Worm (Caenorhabditis elegans) whole organism, L2 larva: ENCODE data around the gene rbc-1.
A peak's percentile ranks its signal among the peaks of the same experiment; 100 is the strongest.

Experiments used
- C34F6.9 ChIP-seq: fragments of 150-350 bp; optimal IDR thresholded peaks from 2 replicates; lab custom pipeline; 2014; ENCODE audit warnings: missing biosample characterization, missing genetic modification characterization
- F13H6.1 ChIP-seq: sonication (generic microtip); optimal IDR thresholded peaks from 2 replicates; lab custom pipeline; 2016; ENCODE audit warnings: missing genetic modification characterization, missing compliant biosample characterization
- R02D3.7 ChIP-seq: fragments of 150-350 bp; optimal IDR thresholded peaks from 2 replicates; lab custom pipeline; 2014; ENCODE audit warnings: missing biosample characterization, missing genetic modification characterization
- Y55F3AM.14 ChIP-seq: fragments of 200-800 bp; sonication (Bioruptor generic); optimal IDR thresholded peaks from 2 replicates; lab custom pipeline; 2018; ENCODE audit warnings: mild to moderate bottlenecking, missing genetic modification characterization, missing compliant biosample characterization
- ZK546.5 ChIP-seq: sonication (generic microtip); optimal IDR thresholded peaks from 2 replicates; lab custom pipeline; 2017; ENCODE audit warnings: missing biosample characterization, missing genetic modification characterization
- alr-1 ChIP-seq: fragments of 150-350 bp; optimal IDR thresholded peaks from 2 replicates; lab custom pipeline; 2014; ENCODE audit warnings: missing biosample characterization, missing genetic modification characterization
- aly-2 ChIP-seq: fragments of 150-350 bp; optimal IDR thresholded peaks from 2 replicates; lab custom pipeline; 2014; ENCODE audit warnings: missing biosample characterization, missing genetic modification characterization
- ama-1 ChIP-seq: fragments of 150-350 bp; optimal IDR thresholded peaks from 2 replicates; lab custom pipeline; 2018; ENCODE audit warnings: inconsistent platforms
- blmp-1 ChIP-seq: sonication (generic microtip); optimal IDR thresholded peaks from 2 replicates; lab custom pipeline; 2017; ENCODE audit warnings: missing genetic modification characterization, mild to moderate bottlenecking, missing compliant biosample characterization, antibody characterized with exemption, moderate library complexity; ENCODE audit not compliant: insufficient read depth
- ceh-16 ChIP-seq: fragments of 150-350 bp; optimal IDR thresholded peaks from 2 replicates; lab custom pipeline; 2014; ENCODE audit warnings: missing biosample characterization, missing genetic modification characterization
- ceh-82 ChIP-seq: fragments of 150-350 bp; optimal IDR thresholded peaks from 2 replicates; lab custom pipeline; 2014; ENCODE audit warnings: missing biosample characterization, missing genetic modification characterization
- crh-2 ChIP-seq: sonication (generic microtip); optimal IDR thresholded peaks from 2 replicates; lab custom pipeline; 2017; ENCODE audit warnings: missing biosample characterization, missing genetic modification characterization
- dmd-4 ChIP-seq: sonication (generic microtip); optimal IDR thresholded peaks from 2 replicates; lab custom pipeline; 2017; ENCODE audit warnings: missing biosample characterization, missing genetic modification characterization
- egl-27 ChIP-seq: sonication (generic microtip); optimal IDR thresholded peaks from 3 replicates; lab custom pipeline; 2017; ENCODE audit warnings: missing biosample characterization, missing genetic modification reagents, missing genetic modification characterization
- elt-1 ChIP-seq: fragments of 150-350 bp; optimal IDR thresholded peaks from 2 replicates; lab custom pipeline; 2014; ENCODE audit warnings: missing biosample characterization, missing genetic modification characterization
- elt-3 ChIP-seq: sonication (generic microtip); optimal IDR thresholded peaks from 2 replicates; lab custom pipeline; 2017; ENCODE audit warnings: missing biosample characterization, missing genetic modification characterization
- fos-1 ChIP-seq: fragments of 150-350 bp; optimal IDR thresholded peaks from 2 replicates; lab custom pipeline; 2014; ENCODE audit warnings: missing biosample characterization, missing genetic modification characterization
- gmeb-1 ChIP-seq: fragments of 150-350 bp; optimal IDR thresholded peaks from 2 replicates; lab custom pipeline; 2014; ENCODE audit warnings: missing biosample characterization, missing genetic modification characterization
- lin-11 ChIP-seq: fragments of 150-350 bp; sonication (generic microtip); optimal IDR thresholded peaks from 2 replicates; lab custom pipeline; 2014; ENCODE audit warnings: missing biosample characterization, missing genetic modification characterization, inconsistent platforms, mixed read lengths
- lin-13 ChIP-seq: fragments of 150-350 bp; optimal IDR thresholded peaks from 2 replicates; lab custom pipeline; 2014; ENCODE audit warnings: missing biosample characterization, missing genetic modification reagents, missing genetic modification characterization
- lin-39 ChIP-seq: fragments of 150-350 bp; optimal IDR thresholded peaks from 2 replicates; lab custom pipeline; 2014; ENCODE audit warnings: missing biosample characterization, missing genetic modification reagents, missing genetic modification characterization
- lsy-2 ChIP-seq, 2 experiments: fragments of 150-350 bp in 1 of 2; sonication (generic microtip) in 1 of 2; optimal IDR thresholded peaks; 2 replicates each; lab custom pipeline; 2014 to 2017; ENCODE audit warnings: missing biosample characterization in 2 of 2, missing genetic modification characterization in 2 of 2
- mab-5 ChIP-seq: fragments of 150-350 bp; optimal IDR thresholded peaks from 2 replicates; lab custom pipeline; 2014; ENCODE audit warnings: missing biosample characterization, missing genetic modification characterization
- mbf-1 ChIP-seq: sonication (generic microtip); optimal IDR thresholded peaks from 2 replicates; lab custom pipeline; 2017; ENCODE audit warnings: missing biosample characterization, missing genetic modification characterization
- mdl-1 ChIP-seq, 2 experiments: fragments of 150-350 bp in 1 of 2; sonication (generic microtip) in 1 of 2; optimal IDR thresholded peaks; 2 replicates each; lab custom pipeline; 2017; ENCODE audit warnings: missing biosample characterization in 2 of 2, missing genetic modification characterization in 2 of 2
- nhr-10 ChIP-seq: sonication (generic microtip); optimal IDR thresholded peaks from 2 replicates; lab custom pipeline; 2017; ENCODE audit warnings: missing biosample characterization, missing genetic modification characterization
- nhr-11 ChIP-seq: fragments of 150-350 bp; optimal IDR thresholded peaks from 2 replicates; lab custom pipeline; 2014; ENCODE audit warnings: missing biosample characterization, missing genetic modification characterization
- nhr-12 ChIP-seq: fragments of 150-350 bp; optimal IDR thresholded peaks from 2 replicates; lab custom pipeline; 2014; ENCODE audit warnings: missing biosample characterization, missing genetic modification characterization
- nhr-129 ChIP-seq: fragments of 150-350 bp; optimal IDR thresholded peaks from 2 replicates; lab custom pipeline; 2014; ENCODE audit warnings: missing biosample characterization, missing genetic modification characterization
- nhr-21 ChIP-seq: fragments of 150-350 bp; optimal IDR thresholded peaks from 2 replicates; lab custom pipeline; 2014; ENCODE audit warnings: missing biosample characterization, missing genetic modification characterization
- nhr-23 ChIP-seq: fragments of 150-350 bp; optimal IDR thresholded peaks from 2 replicates; lab custom pipeline; 2014; ENCODE audit warnings: missing biosample characterization, missing genetic modification reagents, missing genetic modification characterization
- nhr-237 ChIP-seq: fragments of 150-350 bp; optimal IDR thresholded peaks from 2 replicates; lab custom pipeline; 2014; ENCODE audit warnings: missing biosample characterization, missing genetic modification characterization
- nhr-25 ChIP-seq: fragments of 150-350 bp; sonication (generic microtip); optimal IDR thresholded peaks from 3 replicates; lab custom pipeline; 2014; ENCODE audit warnings: missing biosample characterization, missing genetic modification characterization
- nhr-6 ChIP-seq: fragments of 150-350 bp; optimal IDR thresholded peaks from 2 replicates; lab custom pipeline; 2014; ENCODE audit warnings: missing biosample characterization, missing genetic modification characterization
- nhr-77 ChIP-seq: fragments of 150-350 bp; optimal IDR thresholded peaks from 2 replicates; lab custom pipeline; 2014; ENCODE audit warnings: missing biosample characterization, missing genetic modification characterization
- peb-1 ChIP-seq: fragments of 150-350 bp; optimal IDR thresholded peaks from 2 replicates; lab custom pipeline; 2014; ENCODE audit warnings: missing biosample characterization, missing genetic modification characterization
- sem-4 ChIP-seq: fragments of 150-350 bp; optimal IDR thresholded peaks from 2 replicates; lab custom pipeline; 2014; ENCODE audit warnings: missing biosample characterization, missing genetic modification reagents, missing genetic modification characterization
- skn-1 ChIP-seq: sonication (generic microtip); optimal IDR thresholded peaks from 2 replicates; lab custom pipeline; 2017; ENCODE audit warnings: missing biosample characterization, missing genetic modification characterization
- sma-3 ChIP-seq: sonication (generic microtip); optimal IDR thresholded peaks from 2 replicates; lab custom pipeline; 2016; ENCODE audit warnings: missing genetic modification reagents, missing genetic modification characterization, missing compliant biosample characterization
- sma-9 ChIP-seq, 2 experiments: fragments of 150-350 bp in 1 of 2; sonication (generic microtip) in 1 of 2; optimal IDR thresholded peaks; 2 replicates each; lab custom pipeline; 2014 to 2016; ENCODE audit warnings: missing genetic modification characterization in 2 of 2, mild to moderate bottlenecking in 1 of 2, missing biosample characterization in 1 of 2, missing compliant biosample characterization in 1 of 2, missing genetic modification reagents in 1 of 2, moderate library complexity in 1 of 2
- snpc-4 ChIP-seq: fragments of 150-350 bp; optimal IDR thresholded peaks from 2 replicates; lab custom pipeline; 2014; ENCODE audit warnings: missing biosample characterization, missing genetic modification characterization
- unc-39 ChIP-seq: fragments of 150-350 bp; optimal IDR thresholded peaks from 2 replicates; lab custom pipeline; 2014; ENCODE audit warnings: missing biosample characterization, missing genetic modification characterization
- unc-55 ChIP-seq: fragments of 150-350 bp; sonication (generic microtip); optimal IDR thresholded peaks from 3 replicates; lab custom pipeline; 2014; ENCODE audit warnings: missing biosample characterization, missing genetic modification reagents, missing genetic modification characterization
- unc-62 ChIP-seq: fragments of 150-350 bp; optimal IDR thresholded peaks from 2 replicates; lab custom pipeline; 2014; ENCODE audit warnings: missing biosample characterization, missing genetic modification reagents, missing genetic modification characterization
- zag-1 ChIP-seq: fragments of 150-350 bp; optimal IDR thresholded peaks from 2 replicates; lab custom pipeline; 2014; ENCODE audit warnings: missing biosample characterization, missing genetic modification characterization
- ztf-1 ChIP-seq: fragments of 200-800 bp; sonication (Bioruptor generic); conservative IDR thresholded peaks from 2 replicates; pipeline ENCODE4 v1.3.6; 2022; ENCODE audit warnings: missing genetic modification characterization, missing compliant biosample characterization
- ztf-11 ChIP-seq: sonication (generic microtip); optimal IDR thresholded peaks from 2 replicates; lab custom pipeline; 2017; ENCODE audit warnings: missing biosample characterization, missing genetic modification characterization
- ztf-4 ChIP-seq: fragments of 150-350 bp; optimal IDR thresholded peaks from 2 replicates; lab custom pipeline; 2014; ENCODE audit warnings: missing biosample characterization, missing genetic modification characterization

rbc-1 gene

DNA sequence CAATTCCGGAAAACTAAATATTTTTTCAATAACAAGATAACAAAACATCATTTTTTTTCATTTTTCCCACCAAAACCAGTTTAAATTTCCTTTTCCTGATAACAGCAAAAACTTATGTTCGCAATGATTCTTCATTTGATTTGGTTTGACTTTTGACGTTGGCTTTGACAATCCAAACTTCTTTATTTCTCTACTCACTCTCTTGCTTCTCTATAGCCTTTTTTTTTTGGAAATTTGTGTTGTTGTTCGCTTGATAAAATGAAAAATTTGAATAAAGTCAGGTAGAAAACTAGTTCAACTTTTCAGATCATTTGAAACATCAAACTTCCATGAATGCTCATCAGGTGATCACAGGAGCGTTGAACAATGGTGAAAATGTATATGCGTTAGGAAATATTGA is at the start of gene rbc-1:
TSS of gene rbc-1 (plus strand) at position 301 of the 400 bp plus-strand sequence.
- TF ChIP-seq crh-2 (tag; lab: Kevin White, UChicago) (no peak), egl-27 (no peak), sma-9 (GFP tag; optimal IDR thresholded peaks at IDR 0.05; lab: Kevin White, UChicago) (no peak), sma-9 (tag; optimal IDR thresholded peaks at IDR 0.05; lab: Kevin White, UChicago) (no peak), blmp-1 (no peak), aly-2 (tag; lab: Kevin White, UChicago) (no peak), elt-1 (tag; lab: Kevin White, UChicago) (no peak), dmd-4 (tag; lab: Kevin White, UChicago) (no peak)

DNA sequence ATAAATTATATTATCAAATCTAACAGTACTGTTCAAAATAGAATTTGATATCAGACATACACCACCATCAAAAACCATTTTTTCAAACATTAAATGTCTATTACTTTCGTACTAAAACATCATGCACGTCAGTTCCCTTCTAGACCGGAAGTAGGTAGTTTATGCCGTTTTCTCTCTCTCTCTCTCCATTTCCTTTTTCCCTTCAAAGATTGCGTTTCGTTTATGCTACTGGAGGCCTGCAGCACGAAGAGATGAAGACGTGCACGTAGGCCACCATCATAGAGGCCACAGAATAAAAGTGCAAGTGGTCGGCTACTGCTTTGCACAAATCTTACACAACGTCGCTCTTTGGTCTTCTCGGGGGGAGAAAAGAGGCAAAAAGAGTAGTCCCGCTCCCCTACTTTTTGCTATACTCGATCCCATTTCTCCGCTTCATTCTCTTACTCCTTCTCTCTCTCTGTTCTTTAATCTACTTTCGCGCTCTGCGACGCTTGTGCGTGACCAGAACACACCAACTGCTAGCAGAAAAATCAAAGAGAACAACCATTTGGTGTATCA is 49.7 kb upstream of the rbc-1 start:
- TF ChIP-seq ama-1 (lab: Kevin White, UChicago) (no peak), nhr-23 (tag; lab: Kevin White, UChicago) (no peak), elt-3 (no peak), nhr-25 (tag; lab: Kevin White, UChicago) (peak; percentile 24), unc-55 (GFP tag; lab: Kevin White, UChicago) (peak; percentile 67), ceh-82 (tag; lab: Kevin White, UChicago) (no peak), nhr-11 (tag; lab: Kevin White, UChicago) (no peak), ZK546.5 (no peak), dmd-4 (tag; lab: Kevin White, UChicago) (no peak), unc-39 (tag; lab: Kevin White, UChicago) (no peak), lin-11 (peak; percentile 30), mdl-1 (tag; optimal IDR thresholded peaks at IDR 0.05; lab: Kevin White, UChicago) (peak; percentile 69 to 82), mbf-1 (tag; lab: Kevin White, UChicago) (no peak), elt-1 (tag; lab: Kevin White, UChicago) (no peak), R02D3.7 (tag; lab: Kevin White, UChicago) (no peak), sma-3 (GFP tag; lab: Kevin White, UChicago) (peak; percentile 50), peb-1 (tag; lab: Kevin White, UChicago) (no peak), Y55F3AM.14 (GFP tag; lab: Kevin White, UChicago) (peak; percentile 75), snpc-4 (tag; lab: Kevin White, UChicago) (no peak), sma-9 (GFP tag; optimal IDR thresholded peaks at IDR 0.05; lab: Kevin White, UChicago) (peak; percentile 97), sma-9 (tag; optimal IDR thresholded peaks at IDR 0.05; lab: Kevin White, UChicago) (no peak), blmp-1 (peak; percentile 92), crh-2 (tag; lab: Kevin White, UChicago) (peak; percentile 77), sem-4 (tag; lab: Kevin White, UChicago) (peak; percentile 73), egl-27 (peak; percentile 74), lsy-2 (tag; optimal IDR thresholded peaks at IDR 0.05; lab: Kevin White, UChicago) (peak in 1 of 2 experiments; percentile 62), lin-13 (GFP tag; lab: Kevin White, UChicago) (peak; percentile 47), nhr-12 (tag; lab: Kevin White, UChicago) (no peak), gmeb-1 (tag; lab: Kevin White, UChicago) (no peak), unc-62 (GFP tag; lab: Kevin White, UChicago) (no peak), nhr-237 (no peak), ztf-11 (tag; lab: Kevin White, UChicago) (no peak), fos-1 (peak; percentile 46), skn-1 (no peak), nhr-129 (tag; lab: Kevin White, UChicago) (peak; percentile 79), aly-2 (tag; lab: Kevin White, UChicago) (no peak), alr-1 (no peak), nhr-10 (tag; lab: Kevin White, UChicago) (no peak), mab-5 (tag; lab: Kevin White, UChicago) (peak; percentile 60), ztf-1 (GFP tag; lab: Robert Waterston, UW) (no peak), nhr-77 (no peak), nhr-21 (tag; lab: Kevin White, UChicago) (peak; percentile 60), lin-39 (no peak), ztf-4 (tag; lab: Kevin White, UChicago) (peak; percentile 45), F13H6.1 (tag; lab: Kevin White, UChicago) (peak; percentile 87), C34F6.9 (tag; lab: Kevin White, UChicago) (peak; percentile 51), nhr-6 (peak; percentile 58), ceh-16 (tag; lab: Kevin White, UChicago) (peak; percentile 12), zag-1 (tag; lab: Kevin White, UChicago) (peak; percentile 87)
